Fruit fly (Drosophila melanogaster) whole organism, embryonic: ENCODE measurements around the gene deltaCOP.

Source experiments
- ATbp ChIP-seq: fragments of 200-800 bp; sonication (Bioruptor generic); optimal IDR thresholded peaks from 2 replicates; lab custom pipeline; 2017; ENCODE audit warnings: missing biosample characterization, mild to moderate bottlenecking, missing genetic modification characterization, missing genetic modification reagents
- Atf6 ChIP-seq: fragments of 200-800 bp; sonication (Bioruptor generic); IDR thresholded peaks from 2 replicates; pipeline ENCODE4 v1.3.6; 2022; ENCODE audit warnings: missing biosample characterization, missing genetic modification characterization
- C15 ChIP-seq: fragments of 200-800 bp; sonication (Bioruptor generic); IDR thresholded peaks from 3 replicates; pipeline ENCODE4 v1.3.6; 2022; ENCODE audit warnings: missing biosample characterization, missing genetic modification characterization
- CG11456 ChIP-seq: fragments of 200-800 bp; sonication (Bioruptor generic); IDR thresholded peaks from 3 replicates; pipeline ENCODE4 v1.3.6; 2022; ENCODE audit warnings: missing biosample characterization, missing genetic modification characterization
- CG12219 ChIP-seq: fragments of 200-800 bp; sonication (Bioruptor generic); optimal IDR thresholded peaks from 3 replicates; lab custom pipeline; 2018; ENCODE audit warnings: missing biosample characterization, mild to moderate bottlenecking, missing genetic modification characterization
- CG14014 ChIP-seq: fragments of 200-800 bp; sonication (Bioruptor generic); IDR thresholded peaks from 2 replicates; pipeline ENCODE4 v1.3.6; 2022; ENCODE audit warnings: missing biosample characterization, missing genetic modification characterization
- CG1647 ChIP-seq: fragments of 200-800 bp; sonication (Bioruptor generic); optimal IDR thresholded peaks from 3 replicates; lab custom pipeline; 2016; ENCODE audit warnings: missing biosample characterization, missing genetic modification characterization
- CG17359 ChIP-seq: fragments of 200-800 bp; sonication (Bioruptor generic); optimal IDR thresholded peaks from 3 replicates; lab custom pipeline; 2018; ENCODE audit warnings: missing biosample characterization, mild to moderate bottlenecking, missing genetic modification characterization, moderate library complexity
- CG17568 ChIP-seq: fragments of 200-800 bp; sonication (Bioruptor generic); optimal IDR thresholded peaks from 2 replicates; lab custom pipeline; 2018; ENCODE audit warnings: missing biosample characterization, mild to moderate bottlenecking, missing genetic modification characterization, moderate library complexity
- CG18262 ChIP-seq: fragments of 200-800 bp; optimal IDR thresholded peaks from 3 replicates; lab custom pipeline; 2019; ENCODE audit warnings: missing biosample characterization, mild to moderate bottlenecking, missing genetic modification characterization, moderate library complexity
- CG2678 ChIP-seq: fragments of 200-800 bp; sonication (Bioruptor generic); optimal IDR thresholded peaks from 3 replicates; lab custom pipeline; 2019; ENCODE audit warnings: missing biosample characterization, mild to moderate bottlenecking, missing genetic modification characterization, moderate library complexity
- CG31365 ChIP-seq: fragments of 200-800 bp; sonication (Bioruptor generic); optimal IDR thresholded peaks from 2 replicates; lab custom pipeline; 2018; ENCODE audit warnings: missing biosample characterization, mild to moderate bottlenecking, missing genetic modification characterization
- CG32772 ChIP-seq: fragments of 200-800 bp; sonication (Bioruptor generic); IDR thresholded peaks from 2 replicates; pipeline ENCODE4 v1.3.6; 2022; ENCODE audit warnings: missing biosample characterization, missing genetic modification characterization
- CG3281 ChIP-seq: fragments of 200-800 bp; sonication (Bioruptor generic); optimal IDR thresholded peaks from 3 replicates; lab custom pipeline; 2017; ENCODE audit warnings: missing biosample characterization, mild to moderate bottlenecking, missing genetic modification characterization
- CG3838 ChIP-seq: fragments of 200-800 bp; sonication (Bioruptor generic); optimal IDR thresholded peaks from 3 replicates; lab custom pipeline; 2016; ENCODE audit warnings: missing biosample characterization, missing genetic modification characterization
- CG3995 ChIP-seq: fragments of 200-800 bp; sonication (Bioruptor generic); optimal IDR thresholded peaks from 3 replicates; lab custom pipeline; 2016; ENCODE audit warnings: missing biosample characterization, missing genetic modification characterization
- CG4282 ChIP-seq: fragments of 200-800 bp; sonication (Bioruptor generic); optimal IDR thresholded peaks from 2 replicates; lab custom pipeline; 2016; ENCODE audit warnings: missing biosample characterization, missing genetic modification characterization
- CG6175 ChIP-seq: fragments of 200-800 bp; sonication (Bioruptor generic); IDR thresholded peaks from 3 replicates; pipeline ENCODE4 v1.3.6; 2022; ENCODE audit warnings: missing biosample characterization, missing genetic modification characterization
- CG6272 ChIP-seq: fragments of 200-800 bp; sonication (Bioruptor generic); IDR thresholded peaks from 2 replicates; pipeline ENCODE4 v1.3.6; 2022; ENCODE audit warnings: missing biosample characterization, missing genetic modification characterization
- CG7372 ChIP-seq: fragments of 200-800 bp; sonication (Bioruptor generic); IDR thresholded peaks from 2 replicates; pipeline ENCODE4 v1.3.6; 2022; ENCODE audit warnings: missing biosample characterization, missing genetic modification characterization
- CG9817 ChIP-seq: fragments of 200-800 bp; sonication (Bioruptor generic); optimal IDR thresholded peaks from 2 replicates; lab custom pipeline; 2018; ENCODE audit warnings: missing biosample characterization, mild to moderate bottlenecking, missing genetic modification characterization, moderate library complexity
- D19B ChIP-seq: fragments of 200-800 bp; sonication (Bioruptor generic); optimal IDR thresholded peaks from 2 replicates; lab custom pipeline; 2017; ENCODE audit warnings: missing biosample characterization, mild to moderate bottlenecking, missing genetic modification characterization
- ERR ChIP-seq: fragments of 200-800 bp; sonication (Bioruptor generic); optimal IDR thresholded peaks from 2 replicates; lab custom pipeline; 2016; ENCODE audit warnings: missing biosample characterization, missing genetic modification characterization
- Fer1 ChIP-seq: fragments of 200-800 bp; sonication (Bioruptor generic); optimal IDR thresholded peaks from 2 replicates; lab custom pipeline; 2017; ENCODE audit warnings: missing biosample characterization, mild to moderate bottlenecking, missing genetic modification characterization
- H15 ChIP-seq: fragments of 200-800 bp; sonication (Bioruptor generic); IDR thresholded peaks from 3 replicates; pipeline ENCODE4 v1.3.6; 2022; ENCODE audit warnings: missing biosample characterization, missing genetic modification characterization
- HLH4C ChIP-seq: fragments of 200-800 bp; sonication (Bioruptor generic); IDR thresholded peaks from 3 replicates; pipeline ENCODE4 v1.3.6; 2022; ENCODE audit warnings: missing biosample characterization, missing genetic modification characterization; ENCODE audit not compliant: partially characterized antibody
- Hr78 ChIP-seq, 2 experiments: fragments of 200-800 bp in 1 of 2; fragments of >200 bp in 1 of 2; sonication (Bioruptor generic) in 1 of 2; optimal IDR thresholded peaks; 2 replicates each; lab custom pipeline; 2017 to 2019; ENCODE audit warnings: missing biosample characterization in 2 of 2, missing genetic modification characterization in 2 of 2, mild to moderate bottlenecking in 1 of 2, moderate library complexity in 1 of 2
- Max ChIP-seq: fragments of 200-800 bp; sonication (Bioruptor generic); optimal IDR thresholded peaks from 2 replicates; lab custom pipeline; 2016; ENCODE audit warnings: missing biosample characterization, mild to moderate bottlenecking, missing genetic modification characterization
- Mrtf ChIP-seq: fragments of 200-800 bp; sonication (Bioruptor generic); IDR thresholded peaks from 3 replicates; pipeline ENCODE4 v1.3.6; 2022; ENCODE audit warnings: missing biosample characterization, missing genetic modification characterization
- Oli ChIP-seq: fragments of 200-800 bp; sonication (Bioruptor generic); optimal IDR thresholded peaks from 2 replicates; lab custom pipeline; 2018; ENCODE audit warnings: missing biosample characterization, mild to moderate bottlenecking, missing genetic modification characterization, moderate library complexity
- Scr ChIP-seq: fragments of 200-800 bp; sonication (Bioruptor generic); IDR thresholded peaks from 2 replicates; pipeline ENCODE4 v1.3.6; 2022; ENCODE audit warnings: missing biosample characterization, missing genetic modification characterization; ENCODE audit not compliant: partially characterized antibody
- Spps ChIP-seq: fragments of 200-800 bp; sonication (Bioruptor generic); optimal IDR thresholded peaks from 2 replicates; lab custom pipeline; 2018; ENCODE audit warnings: missing biosample characterization, mild to moderate bottlenecking, missing genetic modification characterization
- Usf ChIP-seq: fragments of 200-800 bp; sonication (Bioruptor generic); optimal IDR thresholded peaks from 2 replicates; lab custom pipeline; 2017; ENCODE audit warnings: missing genotype, missing biosample characterization, missing genetic modification characterization
- al ChIP-seq: fragments of 200-800 bp; sonication (Bioruptor generic); IDR thresholded peaks from 2 replicates; pipeline ENCODE4 v1.3.6; 2022; ENCODE audit warnings: missing biosample characterization, missing genetic modification characterization
- bab2 ChIP-seq: fragments of 200-800 bp; sonication (Bioruptor generic); optimal IDR thresholded peaks from 2 replicates; lab custom pipeline; 2016; ENCODE audit warnings: missing biosample characterization, missing genetic modification characterization
- btn ChIP-seq: fragments of 200-800 bp; sonication (Bioruptor generic); optimal IDR thresholded peaks from 2 replicates; lab custom pipeline; 2016; ENCODE audit warnings: missing biosample characterization, missing genetic modification characterization
- cato ChIP-seq: fragments of 200-800 bp; sonication (Bioruptor generic); optimal IDR thresholded peaks from 2 replicates; lab custom pipeline; 2016; ENCODE audit warnings: missing biosample characterization, missing genetic modification characterization, borderline replicate concordance
- chif ChIP-seq, 2 experiments: fragments of 200-800 bp; sonication (Bioruptor generic); optimal IDR thresholded peaks; 3 replicates each; lab custom pipeline; 2016; ENCODE audit warnings: missing biosample characterization in 2 of 2, missing genetic modification characterization in 2 of 2
- danr ChIP-seq: fragments of 200-800 bp; sonication (Bioruptor generic); IDR thresholded peaks from 2 replicates; pipeline ENCODE4 v1.3.6; 2022; ENCODE audit warnings: missing biosample characterization, missing genetic modification characterization
- exex ChIP-seq: fragments of 200-800 bp; sonication (Bioruptor generic); optimal IDR thresholded peaks from 4 replicates; lab custom pipeline; 2018; ENCODE audit warnings: missing biosample characterization, mild to moderate bottlenecking, missing genetic modification characterization, moderate library complexity
- insv ChIP-seq, 2 experiments: fragments of 200-800 bp; sonication (Bioruptor generic); optimal IDR thresholded peaks; 3 replicates each; lab custom pipeline; 2016 to 2018; ENCODE audit warnings: missing biosample characterization in 2 of 2, missing genetic modification characterization in 2 of 2
- maf-S ChIP-seq: fragments of 200-800 bp; sonication (Bioruptor generic); optimal IDR thresholded peaks from 2 replicates; lab custom pipeline; 2016; ENCODE audit warnings: missing biosample characterization, missing genetic modification characterization
- nom ChIP-seq: fragments of 200-800 bp; sonication (Bioruptor generic); optimal IDR thresholded peaks from 2 replicates; lab custom pipeline; 2017; ENCODE audit warnings: missing biosample characterization, missing genetic modification characterization, mild to moderate bottlenecking, moderate library complexity, missing genetic modification reagents
- pan ChIP-seq, 4 experiments: fragments of >200 bp in 3 of 4; fragments of 200-800 bp in 1 of 4; sonication (Bioruptor generic) in 1 of 4; optimal IDR thresholded peaks in 3 of 4; IDR thresholded peaks in 1 of 4; 2 replicates each; pipeline versions ENCODE4 v1.3.6 to Lab custom; 2017 to 2022; ENCODE audit warnings: missing biosample characterization in 2 of 4, missing genetic modification characterization in 2 of 4, mixed read lengths in 1 of 4
- salm ChIP-seq: fragments of 200-800 bp; sonication (Bioruptor generic); optimal IDR thresholded peaks from 2 replicates; lab custom pipeline; 2018; ENCODE audit warnings: missing biosample characterization, mild to moderate bottlenecking, missing genetic modification characterization
- schlank ChIP-seq: fragments of 200-800 bp; sonication (Bioruptor generic); optimal IDR thresholded peaks from 2 replicates; lab custom pipeline; 2018; ENCODE audit warnings: missing biosample characterization, mild to moderate bottlenecking, missing genetic modification characterization
- sug ChIP-seq: fragments of 200-800 bp; optimal IDR thresholded peaks from 2 replicates; lab custom pipeline; 2019; ENCODE audit warnings: missing biosample characterization, mild to moderate bottlenecking, missing genetic modification characterization, moderate library complexity
- tio ChIP-seq: fragments of 200-800 bp; sonication (Bioruptor generic); optimal IDR thresholded peaks from 2 replicates; lab custom pipeline; 2017; ENCODE audit warnings: missing biosample characterization, missing genetic modification characterization, inconsistent platforms
- zfh2 ChIP-seq: fragments of 200-800 bp; sonication (Bioruptor generic); optimal IDR thresholded peaks from 2 replicates; lab custom pipeline; 2016; ENCODE audit warnings: missing biosample characterization, missing genetic modification characterization

deltaCOP gene

DNA sequence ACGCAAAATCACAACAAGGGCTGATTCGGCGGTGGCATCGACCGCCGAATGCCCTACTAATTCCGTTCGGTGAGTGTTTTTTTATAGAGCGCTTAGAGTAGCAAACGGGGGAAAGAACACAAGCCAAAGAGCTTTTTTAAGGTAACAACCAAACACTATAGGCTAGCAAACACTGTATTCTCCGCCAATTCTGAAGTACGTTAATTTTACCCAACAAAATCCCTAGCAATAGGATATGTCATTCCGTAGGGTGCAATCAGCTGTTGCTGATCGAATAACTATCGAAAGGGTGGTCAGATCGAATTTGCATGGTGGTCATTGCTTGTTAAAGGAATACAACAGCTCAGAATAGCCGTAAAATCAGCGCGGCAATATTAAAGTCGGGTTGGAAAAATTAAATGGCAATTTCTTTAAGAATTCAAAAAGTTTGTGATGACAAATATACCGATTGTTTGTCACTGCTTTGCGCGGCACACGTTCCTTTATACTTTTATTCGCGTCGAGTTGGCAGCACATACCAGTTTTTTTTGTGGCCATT lies 46.2 kb upstream of the deltaCOP start, which contains the start of gene mip130 (continued):
- TF ChIP-seq CG1647 (GFP tag; lab: Kevin White, UChicago) (peak; percentile 5), CG17359 (tag; lab: Kevin White, UChicago) (peak; percentile 55), insv (GFP tag; optimal IDR thresholded peaks at IDR 0.05; lab: Kevin White, UChicago) (peak in 1 of 2 experiments; percentile 14), nom (GFP tag; lab: Kevin White, UChicago) (peak; percentile 56), al (GFP tag; lab: Robert Waterston, UW) (0 out of 2 replicates have a peak, but pooled peaks have one; percentile 34), Max (GFP tag; lab: Kevin White, UChicago) (peak; percentile 46), CG4282 (GFP tag; lab: Kevin White, UChicago) (no peak), CG12219 (GFP tag; lab: Kevin White, UChicago) (peak; percentile 41), Scr (GFP tag; lab: Robert Waterston, UW) (peak; percentile 78), Atf6 (GFP tag; lab: Robert Waterston, UW) (peak; percentile 66), Oli (tag; lab: Kevin White, UChicago) (peak; percentile 55), CG3995 (GFP tag; lab: Kevin White, UChicago) (peak; percentile 98), Spps (no peak), CG32772 (GFP tag; lab: Robert Waterston, UW) (peak; percentile 5; the same call in 1 of the 2 replicates), Hr78 (GFP tag; optimal IDR thresholded peaks at IDR 0.05; lab: Kevin White, UChicago) (no peak), bab2 (GFP tag; lab: Kevin White, UChicago) (no peak), CG17568 (no peak), tio (GFP tag; lab: Kevin White, UChicago) (no peak), sug (tag; lab: Kevin White, UChicago) (peak; percentile 49), CG31365 (tag; lab: Kevin White, UChicago) (no peak), cato (GFP tag; lab: Kevin White, UChicago) (no peak), C15 (GFP tag; lab: Robert Waterston, UW) (no peak), CG11456 (GFP tag; lab: Robert Waterston, UW) (peak; percentile 54; the same call in 1 of the 3 replicates), Fer1 (peak; percentile 63), chif (GFP tag; optimal IDR thresholded peaks at IDR 0.05; lab: Kevin White, UChicago) (peak in 1 of 2 experiments; percentile 4), zfh2 (GFP tag; lab: Kevin White, UChicago) (peak; percentile 21), ATbp (GFP tag; lab: Kevin White, UChicago) (peak; percentile 53), Mrtf (no peak), schlank (tag; lab: Kevin White, UChicago) (no peak), btn (GFP tag; lab: Kevin White, UChicago) (peak; percentile 17), CG3838 (no peak), ERR (GFP tag; lab: Kevin White, UChicago) (peak; percentile 16), CG18262 (tag; lab: Kevin White, UChicago) (peak; percentile 55), H15 (GFP tag; lab: Robert Waterston, UW) (0 out of 3 replicates have a peak, but pooled peaks have one; percentile 33), HLH4C (peak; percentile 59; the same call in 2 of the 3 replicates), CG6272 (GFP tag; lab: Robert Waterston, UW) (no peak), salm (tag; lab: Kevin White, UChicago) (no peak), CG9817 (tag; lab: Kevin White, UChicago) (peak; percentile 45), exex (tag; lab: Kevin White, UChicago) (no peak), maf-S (GFP tag; lab: Kevin White, UChicago) (no peak), danr (0 out of 2 replicates have a peak, but pooled peaks have one; percentile 23), pan (optimal IDR thresholded peaks at IDR 0.05; lab: Kevin White, UChicago) (no peak), pan (GFP tag; optimal IDR thresholded peaks at IDR 0.05 in 1 of 2, IDR thresholded peaks at IDR 0.05 in 1 of 2) (peak in 1 of 2 experiments; percentile 60), CG6175 (GFP tag; lab: Robert Waterston, UW) (no peak), CG7372 (GFP tag; lab: Robert Waterston, UW) (0 out of 2 replicates have a peak, but pooled peaks have one; percentile 30), CG14014 (GFP tag; lab: Robert Waterston, UW) (peak; percentile 69), CG2678 (tag; lab: Kevin White, UChicago) (peak; percentile 62), CG3281 (peak; percentile 41), D19B (GFP tag; lab: Kevin White, UChicago) (peak; percentile 57), Usf (GFP tag; lab: Kevin White, UChicago) (peak; percentile 26)
